Worm (Caenorhabditis elegans): ENCODE measurements around the gene kcnl-4.

kcnl-4 gene

DNA sequence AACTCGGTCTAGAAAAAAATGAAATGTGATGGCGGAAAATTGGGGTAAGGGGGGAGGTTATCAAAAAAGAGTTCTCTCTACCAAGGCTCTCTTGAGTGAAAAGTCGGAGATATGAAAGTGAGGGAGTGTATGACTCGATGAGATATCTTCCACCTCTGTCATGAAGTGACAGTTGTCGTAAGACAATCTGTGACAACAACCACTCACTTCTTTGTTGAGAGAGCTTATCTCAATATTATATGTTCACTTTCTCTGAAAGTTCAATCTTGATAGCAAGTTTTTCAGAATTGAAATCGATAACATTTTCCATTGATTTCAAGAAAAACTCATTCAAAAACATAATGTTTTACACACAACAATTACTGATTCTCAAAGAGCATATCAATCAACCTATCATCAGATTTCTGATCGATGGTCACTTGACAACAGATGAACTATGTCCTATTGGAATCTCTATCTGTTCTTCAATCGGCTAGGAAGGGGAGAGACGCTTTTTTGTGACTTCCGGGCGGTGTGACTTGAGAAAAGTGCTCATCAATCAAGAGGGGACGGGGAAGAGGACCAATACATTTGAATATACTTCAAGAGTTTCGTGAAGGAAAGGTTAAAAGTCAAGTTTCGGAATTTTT lies 45.9 kb downstream of the kcnl-4 start:
- no peak for TF ChIP-seq lsy-12 (tag; optimal IDR thresholded peaks at IDR 0.05)
- peak; percentile 70 for TF ChIP-seq elt-1 (tag; optimal IDR thresholded peaks at IDR 0.05)
- TF ChIP-seq nhr-77 (tag; optimal IDR thresholded peaks at IDR 0.05), result no peak
- TF ChIP-seq fkh-10 (GFP tag; optimal IDR thresholded peaks at IDR 0.05), result no peak
- no peak for TF ChIP-seq egl-27 (tag; optimal IDR thresholded peaks at IDR 0.05)
- peak; percentile 6 for TF ChIP-seq lin-39 (tag; optimal IDR thresholded peaks at IDR 0.05)
- TF ChIP-seq egl-5 (tag; optimal IDR thresholded peaks at IDR 0.05), result peak; percentile 21

- TF ChIP-seq sea-2 (GFP tag; optimal IDR thresholded peaks at IDR 0.05) (no peak), unc-39 (tag; optimal IDR thresholded peaks at IDR 0.05) (no peak), ceh-16 (tag; optimal IDR thresholded peaks at IDR 0.05) (no peak), pha-4 (tag; optimal IDR thresholded peaks at IDR 0.05) (no peak), zag-1 (tag; optimal IDR thresholded peaks at IDR 0.05) (no peak), ama-1 (optimal IDR thresholded peaks at IDR 0.05) (no peak), eor-1 (tag; optimal IDR thresholded peaks at IDR 0.05) (no peak), nhr-25 (tag; optimal IDR thresholded peaks at IDR 0.05) (no peak), nfya-1 (tag; optimal IDR thresholded peaks at IDR 0.05; ENCODE audit: insufficient read depth) (no peak), nhr-77 (tag; optimal IDR thresholded peaks at IDR 0.05) (no peak), fkh-2 (tag; optimal IDR thresholded peaks at IDR 0.05) (no peak), ceh-9 (tag; optimal IDR thresholded peaks at IDR 0.05) (no peak), lin-15B (tag; optimal IDR thresholded peaks at IDR 0.05) (no peak), nhr-237 (tag; optimal IDR thresholded peaks at IDR 0.05) (no peak), daf-12 (tag; optimal IDR thresholded peaks at IDR 0.05) (no peak), ceh-28 (tag; optimal IDR thresholded peaks at IDR 0.05) (no peak), nhr-76 (tag; optimal IDR thresholded peaks at IDR 0.05) (no peak), elt-1 (tag; optimal IDR thresholded peaks at IDR 0.05) (no peak), fkh-10 (GFP tag; optimal IDR thresholded peaks at IDR 0.05) (no peak), lsy-12 (tag; optimal IDR thresholded peaks at IDR 0.05) (no peak)
Measured at ce11 chrV:14579619-14580018, 48.7 kb downstream of the kcnl-4 start, which contains the start of gene gar-3. Gene gar-3 (minus strand): TSS chrV:14579719.

DNA sequence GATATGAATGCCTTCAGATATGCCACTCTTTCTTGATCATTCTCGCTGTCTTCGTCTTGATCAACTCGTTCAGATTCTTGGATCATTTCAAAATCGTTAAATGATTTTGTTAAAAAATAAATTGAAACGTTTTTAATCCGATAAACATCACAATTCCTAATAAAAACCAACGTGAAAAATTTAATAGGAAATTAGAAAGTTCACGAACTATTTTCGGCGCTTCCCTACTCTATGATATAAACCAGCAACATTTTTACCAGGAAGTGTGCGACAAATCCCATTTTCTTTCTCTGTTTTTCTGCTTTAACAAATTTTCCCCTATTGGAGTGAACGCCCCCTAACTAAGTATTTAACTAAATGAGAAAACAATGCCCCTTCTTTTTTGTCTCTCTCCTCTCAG lies 54.4 kb downstream of the kcnl-4 start, which contains the start of gene Y40H4A.2:
TSS of gene Y40H4A.2 (minus strand) at position 101 of the 400 bp plus-strand sequence.
- TF ChIP-seq nhr-25 (tag; optimal IDR thresholded peaks at IDR 0.05) (no peak), fkh-10 (GFP tag; optimal IDR thresholded peaks at IDR 0.05) (no peak), mdl-1 (tag; optimal IDR thresholded peaks at IDR 0.05) (no peak), aly-2 (tag; optimal IDR thresholded peaks at IDR 0.05) (no peak), lin-15B (tag; optimal IDR thresholded peaks at IDR 0.05) (no peak), jun-1 (tag; optimal IDR thresholded peaks at IDR 0.05) (no peak), ztf-4 (tag; optimal IDR thresholded peaks at IDR 0.05) (no peak), lin-39 (tag; optimal IDR thresholded peaks at IDR 0.05) (no peak)

All from whole organism, L3 larva.